Fruit fly (Drosophila melanogaster) whole organism, prepupa: ENCODE data around the gene Sol1.

Experiments
- CG10669 ChIP-seq: fragments of 200-800 bp; sonication (Bioruptor generic); optimal IDR thresholded peaks from 3 replicates; lab custom pipeline; 2018; ENCODE audit warnings: missing biosample characterization, mild to moderate bottlenecking, missing genetic modification characterization, moderate library complexity
- CG16779 ChIP-seq: fragments of 200-800 bp; sonication (Bioruptor generic); optimal IDR thresholded peaks from 3 replicates; lab custom pipeline; 2017; ENCODE audit warnings: missing biosample characterization, mild to moderate bottlenecking, missing genetic modification characterization
- CG32006 ChIP-seq: fragments of 200-800 bp; sonication (Bioruptor generic); optimal IDR thresholded peaks from 3 replicates; lab custom pipeline; 2017; ENCODE audit warnings: missing biosample characterization, mild to moderate bottlenecking, missing genetic modification characterization
- CG34406 ChIP-seq: fragments of 200-800 bp; sonication (Bioruptor generic); optimal IDR thresholded peaks from 3 replicates; lab custom pipeline; 2016; ENCODE audit warnings: missing biosample characterization, missing genetic modification characterization
- CG6792 ChIP-seq: fragments of 200-800 bp; sonication (Bioruptor generic); optimal IDR thresholded peaks from 3 replicates; lab custom pipeline; 2016; ENCODE audit warnings: missing biosample characterization, missing genetic modification characterization
- CG6808 ChIP-seq: fragments of 200-800 bp; sonication (Bioruptor generic); optimal IDR thresholded peaks from 3 replicates; lab custom pipeline; 2017; ENCODE audit warnings: missing biosample characterization, missing genetic modification characterization, mild to moderate bottlenecking, moderate library complexity, missing genetic modification reagents
- CG6854 ChIP-seq: fragments of 200-800 bp; sonication (Bioruptor generic); optimal IDR thresholded peaks from 2 replicates; lab custom pipeline; 2017; ENCODE audit warnings: missing biosample characterization, mild to moderate bottlenecking, missing genetic modification characterization
- CG8632 ChIP-seq: fragments of 200-800 bp; sonication (Bioruptor generic); optimal IDR thresholded peaks from 3 replicates; lab custom pipeline; 2016; ENCODE audit warnings: missing biosample characterization, missing genetic modification characterization
- Eip75B ChIP-seq: fragments of 200-800 bp; sonication (Bioruptor generic); optimal IDR thresholded peaks from 3 replicates; lab custom pipeline; 2016; ENCODE audit warnings: missing biosample characterization, missing genetic modification characterization
- Hr4 ChIP-seq: fragments of 200-800 bp; sonication (Bioruptor generic); optimal IDR thresholded peaks from 3 replicates; lab custom pipeline; 2016; ENCODE audit warnings: missing biosample characterization, missing genetic modification characterization
- Sox102F ChIP-seq: fragments of 200-800 bp; sonication (Bioruptor generic); optimal IDR thresholded peaks from 2 replicates; lab custom pipeline; 2016; ENCODE audit warnings: missing biosample characterization, mild to moderate bottlenecking, missing genetic modification characterization
- fd85E ChIP-seq: fragments of 200-800 bp; sonication (Bioruptor generic); optimal IDR thresholded peaks from 3 replicates; lab custom pipeline; 2016; ENCODE audit warnings: missing biosample characterization, missing genetic modification characterization
- salr ChIP-seq, 2 experiments: fragments of 200-800 bp; sonication (Bioruptor generic); optimal IDR thresholded peaks; 3 replicates each; lab custom pipeline; 2016 to 2018; ENCODE audit warnings: missing biosample characterization in 2 of 2, missing genetic modification characterization in 2 of 2, mild to moderate bottlenecking in 1 of 2
- svp ChIP-seq: fragments of 200-800 bp; sonication (Bioruptor generic); peaks from one replicate; lab custom pipeline; 2016; ENCODE audit warnings: missing biosample characterization, missing genetic modification characterization

dm6 chr3R:12378200-12378599 lies 7.8 kb upstream of the Sol1 start, which contains the start of gene GstD7:
- no peak for TF ChIP-seq CG8632
- TF ChIP-seq fd85E (GFP tag; lab: Kevin White, UChicago), result no peak
- TF ChIP-seq Hr4 (GFP tag; lab: Kevin White, UChicago), result no peak
- no peak for TF ChIP-seq CG6792
- TF ChIP-seq CG16779, result no peak
- no peak for TF ChIP-seq salr (GFP tag; optimal IDR thresholded peaks at IDR 0.05; lab: Kevin White, UChicago)
- TF ChIP-seq Eip75B (GFP tag; lab: Kevin White, UChicago), result no peak
- TF ChIP-seq Sox102F (GFP tag; lab: Kevin White, UChicago), result no peak
- TF ChIP-seq CG32006 (GFP tag; lab: Kevin White, UChicago), result no peak
- TF ChIP-seq CG6854 (GFP tag; lab: Kevin White, UChicago), result no peak
- no peak for TF ChIP-seq CG10669
- no peak for TF ChIP-seq CG6808 (GFP tag; lab: Kevin White, UChicago)
- TF ChIP-seq svp (GFP tag; lab: Kevin White, UChicago), result no peak
- TF ChIP-seq CG34406 (GFP tag; lab: Kevin White, UChicago), result no peak
